Worm (Caenorhabditis elegans) whole organism, mixed stage, embryonic: ENCODE results near the gene jip-1.

Source experiments
- ceh-43 ChIP-seq: fragments of 200-800 bp; sonication (Bioruptor generic); optimal IDR thresholded peaks from 2 replicates; lab custom pipeline; 2018; ENCODE audit warnings: mild to moderate bottlenecking, missing genetic modification characterization, moderate library complexity, missing compliant biosample characterization
- elt-1 ChIP-seq: sonication (generic microtip); optimal IDR thresholded peaks from 2 replicates; lab custom pipeline; 2017; ENCODE audit warnings: missing genetic modification characterization, mild to moderate bottlenecking, missing compliant biosample characterization, antibody characterized with exemption, moderate library complexity, borderline replicate concordance; ENCODE audit not compliant: insufficient read depth
- mep-1 ChIP-seq: fragments of 150-350 bp; optimal IDR thresholded peaks from 2 replicates; lab custom pipeline; 2017; ENCODE audit warnings: missing biosample characterization, missing genetic modification reagents, missing genetic modification characterization, inconsistent platforms
- mls-2 ChIP-seq: sonication (generic microtip); optimal IDR thresholded peaks from 2 replicates; lab custom pipeline; 2016; ENCODE audit warnings: mild to moderate bottlenecking, missing genetic modification characterization, moderate library complexity, missing compliant biosample characterization
- nhr-28 ChIP-seq: fragments of 150-350 bp; optimal IDR thresholded peaks from 2 replicates; lab custom pipeline; 2014; ENCODE audit warnings: missing biosample characterization, missing genetic modification characterization
- nhr-76 ChIP-seq: sonication (generic microtip); optimal IDR thresholded peaks from 2 replicates; lab custom pipeline; 2017; ENCODE audit warnings: missing biosample characterization, missing genetic modification characterization
- sem-2 ChIP-seq: fragments of 200-800 bp; sonication (Bioruptor generic); optimal IDR thresholded peaks from 2 replicates; lab custom pipeline; 2018; ENCODE audit warnings: mild to moderate bottlenecking, missing genetic modification characterization, missing compliant biosample characterization
- snpc-4 ChIP-seq: fragments of 150-350 bp; optimal IDR thresholded peaks from 2 replicates; lab custom pipeline; 2014; ENCODE audit warnings: missing biosample characterization, missing genetic modification characterization
- sptf-1 ChIP-seq: sonication (generic microtip); optimal IDR thresholded peaks from 2 replicates; lab custom pipeline; 2017; ENCODE audit warnings: mild to moderate bottlenecking, missing genetic modification characterization, moderate library complexity, missing compliant biosample characterization
- unc-120 ChIP-seq: sonication (generic microtip); optimal IDR thresholded peaks from 2 replicates; lab custom pipeline; 2017; ENCODE audit warnings: missing genetic modification characterization, missing compliant biosample characterization; ENCODE audit not compliant: poor library complexity, severe bottlenecking

DNA sequence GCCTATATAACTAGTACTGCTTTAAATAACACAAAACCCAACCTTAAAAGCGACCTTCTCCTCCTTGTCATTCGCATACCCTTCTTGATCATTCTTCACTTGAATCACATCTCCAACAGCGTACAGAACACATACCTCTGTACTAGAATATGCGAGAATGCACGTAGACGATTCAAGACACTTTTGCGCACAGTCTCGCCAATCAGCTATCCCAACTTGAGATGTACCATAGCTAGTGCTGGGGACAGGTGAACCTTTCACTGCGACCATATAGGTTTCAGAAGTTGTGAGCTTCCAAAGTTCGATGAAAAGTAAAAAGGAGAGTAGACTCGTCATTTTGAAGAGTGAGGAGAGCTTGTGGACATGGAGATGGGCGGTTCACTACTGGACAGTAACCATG is 70.9 kb downstream of the jip-1 start, which contains the start of gene F54D12.8:
- TF ChIP-seq nhr-76 (tag; lab: Kevin White, UChicago) (no peak), snpc-4 (tag; lab: Kevin White, UChicago) (no peak), mls-2 (tag; lab: Kevin White, UChicago) (no peak), nhr-28 (tag; lab: Kevin White, UChicago) (no peak), mep-1 (no peak), ceh-43 (no peak), sptf-1 (tag; lab: Kevin White, UChicago) (no peak), sem-2 (GFP tag; lab: Kevin White, UChicago) (no peak), elt-1 (tag; lab: Kevin White, UChicago) (no peak), unc-120 (tag; lab: Kevin White, UChicago) (no peak)
